Worm (Caenorhabditis elegans): Measurements from ENCODE around the gene lgc-17.

DNA sequence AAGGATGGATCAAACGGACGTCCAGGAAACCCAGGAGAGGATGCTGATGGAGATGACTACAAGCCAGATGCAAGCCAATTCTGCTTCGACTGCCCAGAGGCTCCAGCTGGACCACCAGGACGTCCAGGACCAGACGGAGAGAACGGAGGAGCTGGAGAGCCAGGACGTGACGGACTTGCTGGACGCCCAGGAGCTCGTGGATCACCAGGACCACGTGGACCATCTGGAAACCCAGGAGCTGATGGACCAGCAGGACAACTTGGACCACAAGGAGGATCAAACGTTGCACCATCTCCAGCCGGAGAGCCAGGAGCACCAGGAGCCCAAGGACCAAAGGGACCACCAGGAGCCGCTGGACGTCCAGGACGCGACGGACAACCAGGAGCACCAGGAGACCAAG, 15.9 kb upstream of the lgc-17 start:
- no peak for TF ChIP-seq snpc-4 (tag; optimal IDR thresholded peaks at IDR 0.05)
- TF ChIP-seq lin-13 (tag; optimal IDR thresholded peaks at IDR 0.05) = no peak
- no peak for TF ChIP-seq ztf-11 (tag; optimal IDR thresholded peaks at IDR 0.05)
- no peak for TF ChIP-seq unc-120 (tag; optimal IDR thresholded peaks at IDR 0.05; ENCODE audit: poor library complexity, severe bottlenecking)
- no peak for TF ChIP-seq nhr-237 (tag; optimal IDR thresholded peaks at IDR 0.05)
- TF ChIP-seq ces-1 (GFP tag; optimal IDR thresholded peaks at IDR 0.05) = no peak
- TF ChIP-seq nhr-76 (tag; optimal IDR thresholded peaks at IDR 0.05) = no peak
- TF ChIP-seq ceh-43 (GFP tag; optimal IDR thresholded peaks at IDR 0.05) = no peak
- TF ChIP-seq pha-4 (tag; optimal IDR thresholded peaks at IDR 0.05) = no peak
- no peak for TF ChIP-seq ham-2 (GFP tag; optimal IDR thresholded peaks at IDR 0.05)
- TF ChIP-seq mab-5 (tag; optimal IDR thresholded peaks at IDR 0.05) = no peak
- TF ChIP-seq elt-1 (tag; optimal IDR thresholded peaks at IDR 0.05; ENCODE audit: borderline replicate concordance, insufficient read depth) = no peak
- TF ChIP-seq nhr-2 (tag; optimal IDR thresholded peaks at IDR 0.05) = no peak
- TF ChIP-seq elt-3 (tag; optimal IDR thresholded peaks at IDR 0.05) = no peak

All from whole organism, mixed stage, embryonic.